Worm (Caenorhabditis elegans) whole organism, L4/young adult: Measurements from ENCODE around the gene srh-292.

Experiments
- W03F9.2 ChIP-seq: fragments of 150-350 bp; optimal IDR thresholded peaks from 2 replicates; lab custom pipeline; 2014; ENCODE audit warnings: missing biosample characterization, missing genetic modification characterization
- dao-5 ChIP-seq: sonication (generic microtip); optimal IDR thresholded peaks from 2 replicates; lab custom pipeline; 2016; ENCODE audit warnings: missing genotype, missing genetic modification characterization, moderate library complexity, missing compliant biosample characterization
- him-1 ChIP-seq: sonication (generic microtip); optimal IDR thresholded peaks from 2 replicates; lab custom pipeline; 2016; ENCODE audit warnings: missing genotype, missing genetic modification reagents, missing genetic modification characterization, missing compliant biosample characterization

The srh-292 gene

ce11 chrV:17802519-17802918 is at the start of gene srh-292, which contains the start of gene Y94A7B.11:
TSS of gene srh-292 (plus strand) at chrV:17802769.
TSS of gene Y94A7B.11 (minus strand) at chrV:17802619.
- TF ChIP-seq him-1 (tag; lab: Kevin White, UChicago) (no peak), W03F9.2 (tag; lab: Kevin White, UChicago) (no peak), dao-5 (tag; lab: Kevin White, UChicago) (no peak)

ce11 chrV:17754999-17755398 is 47.6 kb upstream of the srh-292 start:
- no peak for TF ChIP-seq dao-5 (tag; lab: Kevin White, UChicago)
- no peak for TF ChIP-seq W03F9.2 (tag; lab: Kevin White, UChicago)
- TF ChIP-seq him-1 (tag; lab: Kevin White, UChicago), result no peak

ce11 chrV:17755592-17755991 is 47.0 kb upstream of the srh-292 start, which contains the start of gene pgp-9:
TSS of gene pgp-9 (plus strand) at chrV:17755892.
- TF ChIP-seq dao-5 (tag; lab: Kevin White, UChicago) (no peak), W03F9.2 (tag; lab: Kevin White, UChicago) (no peak), him-1 (tag; lab: Kevin White, UChicago) (no peak)

ce11 chrV:17765077-17765476 is 37.5 kb upstream of the srh-292 start, which contains the start of the genes C47A10.16 and srh-283:
TSS of gene C47A10.16 (minus strand) at chrV:17765177.
TSS of gene srh-283 (plus strand) at chrV:17765348.
- TF ChIP-seq W03F9.2 (tag; lab: Kevin White, UChicago) (no peak), dao-5 (tag; lab: Kevin White, UChicago) (no peak), him-1 (tag; lab: Kevin White, UChicago) (no peak)

- TF ChIP-seq W03F9.2 (tag; lab: Kevin White, UChicago) (no peak), him-1 (tag; lab: Kevin White, UChicago) (no peak), dao-5 (tag; lab: Kevin White, UChicago) (no peak)
Measured at ce11 chrV:17767249-17767648, 35.3 kb upstream of the srh-292 start, which contains the start of gene srh-284. TSS of gene srh-284 (plus strand) at chrV:17767549.

- TF ChIP-seq dao-5 (tag; lab: Kevin White, UChicago) (no peak), W03F9.2 (tag; lab: Kevin White, UChicago) (no peak), him-1 (tag; lab: Kevin White, UChicago) (no peak)
Measured at ce11 chrV:17767768-17768167, 34.8 kb upstream of the srh-292 start.

ce11 chrV:17773108-17773507 is 29.5 kb upstream of the srh-292 start, which contains the start of gene sre-21:
TSS of gene sre-21 (minus strand) at chrV:17773208.
- TF ChIP-seq dao-5 (tag; lab: Kevin White, UChicago) (no peak), him-1 (tag; lab: Kevin White, UChicago) (no peak), W03F9.2 (tag; lab: Kevin White, UChicago) (no peak)

ce11 chrV:17777127-17777526 is 25.4 kb upstream of the srh-292 start, which contains the start of gene ddo-1:
TSS of gene ddo-1 (minus strand) at chrV:17777227.
- no peak for TF ChIP-seq him-1 (tag; lab: Kevin White, UChicago)
- no peak for TF ChIP-seq W03F9.2 (tag; lab: Kevin White, UChicago)
- TF ChIP-seq dao-5 (tag; lab: Kevin White, UChicago), result no peak

ce11 chrV:17777624-17778023 is 24.9 kb upstream of the srh-292 start, which contains the start of gene C47A10.12:
TSS of gene C47A10.12 (plus strand) at chrV:17777924.
- TF ChIP-seq him-1 (tag; lab: Kevin White, UChicago), result no peak
- TF ChIP-seq W03F9.2 (tag; lab: Kevin White, UChicago), result no peak

ce11 chrV:17780285-17780684 is 22.3 kb upstream of the srh-292 start:
- TF ChIP-seq dao-5 (tag; lab: Kevin White, UChicago), result no peak
- no peak for TF ChIP-seq him-1 (tag; lab: Kevin White, UChicago)
- TF ChIP-seq W03F9.2 (tag; lab: Kevin White, UChicago), result no peak

ce11 chrV:17783542-17783941 is 19.0 kb upstream of the srh-292 start, which contains the start of gene srab-12:
TSS of gene srab-12 (minus strand) at chrV:17783642.
- TF ChIP-seq him-1 (tag; lab: Kevin White, UChicago) (no peak), dao-5 (tag; lab: Kevin White, UChicago) (no peak), W03F9.2 (tag; lab: Kevin White, UChicago) (no peak)

ce11 chrV:17784363-17784762 is 18.2 kb upstream of the srh-292 start:
- TF ChIP-seq W03F9.2 (tag; lab: Kevin White, UChicago) (no peak), him-1 (tag; lab: Kevin White, UChicago) (no peak), dao-5 (tag; lab: Kevin White, UChicago) (no peak)

- TF ChIP-seq him-1 (tag; lab: Kevin White, UChicago) (no peak), W03F9.2 (tag; lab: Kevin White, UChicago) (no peak), dao-5 (tag; lab: Kevin White, UChicago) (no peak)
Measured at ce11 chrV:17790191-17790590, 12.4 kb upstream of the srh-292 start, which contains the start of gene srh-290. TSS of gene srh-290 (plus strand) at chrV:17790491.

- TF ChIP-seq dao-5 (tag; lab: Kevin White, UChicago), result no peak
- TF ChIP-seq W03F9.2 (tag; lab: Kevin White, UChicago), result no peak
- no peak for TF ChIP-seq him-1 (tag; lab: Kevin White, UChicago)
Measured at ce11 chrV:17793986-17794385, 8.6 kb upstream of the srh-292 start, which contains the start of gene srh-289. TSS of gene srh-289 (minus strand) at chrV:17794086.
